Worm (Caenorhabditis elegans): ENCODE results near the gene clik-2.

DNA sequence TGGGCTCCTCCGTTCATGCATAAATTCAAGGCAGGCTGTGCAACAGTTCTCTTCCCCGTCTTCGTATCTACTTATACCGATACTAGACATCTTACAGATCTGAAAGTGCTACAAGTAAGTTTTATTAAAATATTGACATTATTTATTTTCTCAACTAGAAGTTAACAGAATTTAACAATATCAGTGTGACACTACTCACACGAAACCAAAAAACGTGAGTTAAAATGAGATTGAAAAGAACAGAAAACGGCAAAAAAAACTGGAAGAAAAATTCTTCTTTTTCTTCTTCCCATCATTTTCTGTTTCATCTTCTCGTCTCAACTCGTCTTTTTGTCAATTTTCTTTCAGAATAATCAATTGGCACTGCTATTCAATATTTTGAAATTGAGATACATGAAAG is 32.1 kb downstream of the clik-2 start, which contains the start of gene F27D9.12:
- TF ChIP-seq F10B5.3 (tag; optimal IDR thresholded peaks at IDR 0.05) (no peak), fos-1 (tag; optimal IDR thresholded peaks at IDR 0.05) (no peak), ceh-28 (tag; optimal IDR thresholded peaks at IDR 0.05) (no peak), dmd-9 (GFP tag; IDR thresholded peaks at IDR 0.05) (no peak), nhr-77 (tag; optimal IDR thresholded peaks at IDR 0.05) (no peak), lin-39 (tag; optimal IDR thresholded peaks at IDR 0.05) (no peak)

Data from whole organism, L4 larva.